Worm (Caenorhabditis elegans): ENCODE results near the gene cpg-7.

DNA sequence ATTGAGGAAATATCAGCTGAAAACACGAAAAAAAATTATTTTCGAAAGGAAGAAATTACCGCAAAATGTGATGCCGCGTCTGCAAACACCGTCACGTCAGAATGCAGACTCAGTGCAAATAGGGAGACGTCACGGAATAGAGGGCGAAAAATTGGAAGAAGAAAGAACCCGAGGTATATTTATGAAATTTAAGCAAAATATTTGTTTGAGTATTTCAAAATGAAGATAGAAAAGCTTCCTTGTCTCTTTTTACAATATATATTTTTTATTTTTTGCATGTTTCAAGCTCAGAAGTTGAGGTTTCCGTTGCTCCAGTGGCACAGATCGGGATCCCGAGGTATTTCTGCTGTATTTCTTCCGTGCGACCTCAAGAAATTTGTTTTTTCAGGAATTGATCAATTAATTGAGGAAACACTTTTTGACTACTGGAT, 34.8 kb upstream of the cpg-7 start, which contains the start of gene W03H9.2:
- no peak for TF ChIP-seq ama-1 (optimal IDR thresholded peaks at IDR 0.05)
- TF ChIP-seq tbx-11 (GFP tag; IDR thresholded peaks at IDR 0.05): 0 out of 2 replicates have a peak, but pooled peaks have one; percentile 19
- peak; percentile 77 for TF ChIP-seq F13C5.2 (tag; optimal IDR thresholded peaks at IDR 0.05)
- TF ChIP-seq ceh-36 (tag; optimal IDR thresholded peaks at IDR 0.05): no peak
- TF ChIP-seq flt-1 (GFP tag; IDR thresholded peaks at IDR 0.05): 0 out of 2 replicates have a peak, but pooled peaks have one; percentile 49
- TF ChIP-seq ceh-13 (GFP tag; optimal IDR thresholded peaks at IDR 0.05): peak; percentile 52
